Worm (Caenorhabditis elegans) whole organism, L4 larva: ENCODE results near the gene ocam-1.

Experiments used
- Y75B8A.6 ChIP-seq: fragments of 200-800 bp; sonication (Bioruptor generic); IDR thresholded peaks from 2 replicates; pipeline ENCODE4 v1.3.6; 2022; ENCODE audit warnings: missing genetic modification reagents, missing genetic modification characterization, missing compliant biosample characterization
- aha-1 ChIP-seq: fragments of 150-350 bp; peaks from one replicate; lab custom pipeline; 2014; ENCODE audit warnings: missing biosample characterization, missing genetic modification characterization
- aly-2 ChIP-seq: sonication (generic microtip); optimal IDR thresholded peaks from 2 replicates; lab custom pipeline; 2018; ENCODE audit warnings: missing biosample characterization, missing genetic modification characterization
- ceh-20 ChIP-seq: fragments of 200-800 bp; sonication (Bioruptor generic); IDR thresholded peaks from 2 replicates; pipeline ENCODE4 v1.3.6; 2022; ENCODE audit warnings: missing genetic modification reagents, missing genetic modification characterization, missing compliant biosample characterization
- ceh-44 ChIP-seq: fragments of 200-800 bp; sonication (Bioruptor generic); IDR thresholded peaks from 2 replicates; pipeline ENCODE4 v1.3.6; 2022; ENCODE audit warnings: missing genetic modification reagents, missing genetic modification characterization, missing compliant biosample characterization
- fkh-10 ChIP-seq: fragments of 150-350 bp; optimal IDR thresholded peaks from 2 replicates; lab custom pipeline; 2014; ENCODE audit warnings: missing biosample characterization, missing genetic modification reagents, missing genetic modification characterization
- lin-13 ChIP-seq: fragments of 150-350 bp; optimal IDR thresholded peaks from 2 replicates; lab custom pipeline; 2014; ENCODE audit warnings: missing biosample characterization, missing genetic modification reagents, missing genetic modification characterization
- lin-29 ChIP-seq: fragments of 200-800 bp; sonication (Bioruptor generic); IDR thresholded peaks from 2 replicates; pipeline ENCODE4 v1.3.6; 2022; ENCODE audit warnings: missing genetic modification reagents, missing genetic modification characterization, missing compliant biosample characterization
- mxl-2 ChIP-seq: fragments of 200-800 bp; sonication (Bioruptor generic); conservative IDR thresholded peaks from 2 replicates; pipeline ENCODE4 v1.3.6; 2022; ENCODE audit warnings: missing genetic modification reagents, missing genetic modification characterization, missing compliant biosample characterization
- nhr-10 ChIP-seq: fragments of 150-350 bp; optimal IDR thresholded peaks from 2 replicates; lab custom pipeline; 2014; ENCODE audit warnings: missing biosample characterization, missing genetic modification characterization
- pqm-1 ChIP-seq: sonication (generic microtip); optimal IDR thresholded peaks from 2 replicates; lab custom pipeline; 2017; ENCODE audit warnings: missing biosample characterization, missing genetic modification characterization
- sdz-12 ChIP-seq: fragments of 200-800 bp; sonication (Bioruptor generic); optimal IDR thresholded peaks from 2 replicates; lab custom pipeline; 2018; ENCODE audit warnings: mild to moderate bottlenecking, missing genetic modification characterization, missing compliant biosample characterization
- snpc-4 ChIP-seq: fragments of 150-350 bp; optimal IDR thresholded peaks from 2 replicates; lab custom pipeline; 2014; ENCODE audit warnings: missing biosample characterization, missing genetic modification characterization
- zip-11 ChIP-seq: fragments of 200-800 bp; sonication (Bioruptor generic); IDR thresholded peaks from 2 replicates; pipeline ENCODE4 v1.3.6; 2022; ENCODE audit warnings: missing genetic modification characterization, missing compliant biosample characterization

DNA sequence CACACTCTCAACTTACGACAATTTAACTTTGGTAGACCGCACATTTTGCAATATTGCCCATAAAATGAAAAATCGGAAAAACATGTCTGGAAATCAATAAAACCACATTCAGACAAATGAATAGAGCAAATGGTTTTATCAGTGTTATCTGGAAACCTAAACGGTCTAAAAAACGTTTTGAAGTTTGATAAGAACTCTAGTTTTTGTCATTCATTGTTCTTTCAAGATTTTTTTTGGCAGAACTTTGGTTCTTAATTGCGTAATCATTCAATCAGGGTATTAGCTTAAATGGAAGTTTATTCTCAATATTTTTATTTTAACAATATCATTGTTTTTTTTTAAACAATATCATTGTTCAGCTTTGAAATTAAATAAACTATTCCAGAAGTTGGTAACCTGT, 7.7 kb upstream of the ocam-1 start, which contains the start of gene cest-2.2:
- no peak for TF ChIP-seq lin-13 (GFP tag; lab: Kevin White, UChicago)
- TF ChIP-seq lin-29 (GFP tag; lab: Robert Waterston, UW): no peak
- no peak for TF ChIP-seq sdz-12 (GFP tag; lab: Kevin White, UChicago)
- TF ChIP-seq snpc-4 (tag; lab: Kevin White, UChicago): no peak
- TF ChIP-seq ceh-44: no peak
- no peak for TF ChIP-seq ceh-20 (GFP tag; lab: Robert Waterston, UW)
- TF ChIP-seq mxl-2 (GFP tag; lab: Robert Waterston, UW): no peak
- TF ChIP-seq Y75B8A.6 (GFP tag; lab: Robert Waterston, UW): no peak
- TF ChIP-seq nhr-10 (tag; lab: Kevin White, UChicago): no peak
- no peak for TF ChIP-seq zip-11 (GFP tag; lab: Robert Waterston, UW)
- peak; percentile 27 for TF ChIP-seq pqm-1 (tag; lab: Kevin White, UChicago)
- no peak for TF ChIP-seq aly-2 (tag; lab: Kevin White, UChicago)
- TF ChIP-seq fkh-10 (GFP tag; lab: Kevin White, UChicago): no peak
- peak; percentile 55 for TF ChIP-seq aha-1 (tag; lab: Kevin White, UChicago)
